Fruit fly (Drosophila melanogaster): ENCODE data around the gene Pgk.

Pgk gene

DNA sequence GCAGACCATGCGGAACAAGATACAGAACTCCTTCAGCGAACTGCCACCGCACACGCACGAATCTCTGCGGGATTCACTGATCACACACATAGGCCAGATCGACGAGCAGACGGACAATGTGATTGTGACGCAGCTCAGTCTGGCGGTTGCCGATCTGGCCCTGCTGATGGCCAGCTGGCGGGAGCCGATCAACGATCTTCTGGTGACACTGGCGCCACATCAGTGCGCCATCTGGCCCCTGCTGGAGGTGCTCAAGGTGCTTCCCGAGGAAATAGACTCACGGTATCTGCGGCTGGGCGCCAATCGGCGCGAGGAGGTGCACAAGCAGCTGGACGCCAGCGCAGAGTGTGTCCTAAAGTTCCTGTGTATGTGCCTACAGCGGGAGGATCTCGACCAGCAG, 7.4 kb upstream of the Pgk start:
- no peak for TF ChIP-seq EcR (GFP tag; optimal IDR thresholded peaks at IDR 0.05)
- no peak for TF ChIP-seq CG8478 (optimal IDR thresholded peaks at IDR 0.05)

dm6 chr2L:2759654-2760053, 6.8 kb upstream of the Pgk start, which contains the start of the genes HemK2, Snapin and Tnpo-SR:
Gene HemK2 (minus strand): TSS chr2L:2759677.
Gene Snapin (minus strand): TSS chr2L:2759677.
Gene Tnpo-SR (plus strand): TSS chr2L:2759924.
- TF ChIP-seq psq (optimal IDR thresholded peaks at IDR 0.05) (no peak), EcR (GFP tag; optimal IDR thresholded peaks at IDR 0.05) (no peak), Dll (optimal IDR thresholded peaks at IDR 0.05) (no peak), usp (GFP tag; optimal IDR thresholded peaks at IDR 0.05) (no peak), pan (optimal IDR thresholded peaks at IDR 0.05) (no peak), CG8478 (optimal IDR thresholded peaks at IDR 0.05) (no peak)

- TF ChIP-seq usp (GFP tag; optimal IDR thresholded peaks at IDR 0.05) (no peak), pan (optimal IDR thresholded peaks at IDR 0.05) (no peak), CG8478 (optimal IDR thresholded peaks at IDR 0.05) (no peak), psq (optimal IDR thresholded peaks at IDR 0.05) (no peak), EcR (GFP tag; optimal IDR thresholded peaks at IDR 0.05) (no peak), Dll (optimal IDR thresholded peaks at IDR 0.05) (no peak)
Measured at dm6 chr2L:2757930-2758556, 5.2 kb upstream of the Pgk start.

DNA sequence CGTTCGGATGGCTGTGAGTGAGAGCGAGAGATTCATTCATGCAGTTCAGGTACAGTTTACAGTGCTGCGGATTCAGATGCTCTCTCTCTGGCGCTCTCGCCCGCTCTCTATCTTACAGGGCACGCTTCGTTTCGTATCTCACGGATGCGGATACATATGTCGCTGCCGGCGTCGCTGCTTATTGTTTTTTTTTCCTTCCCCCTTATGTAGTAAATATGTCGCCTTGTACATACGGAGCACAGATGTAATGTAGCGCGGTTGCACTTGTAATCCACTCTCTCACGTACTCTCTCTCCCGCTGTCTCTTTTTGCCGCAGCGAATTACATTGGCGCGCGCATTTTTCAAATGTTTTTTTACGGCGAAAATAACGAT, 2.4 kb upstream of the Pgk start:
- no peak for TF ChIP-seq CG8478 (optimal IDR thresholded peaks at IDR 0.05)
- peak; percentile 97 for TF ChIP-seq Dll (optimal IDR thresholded peaks at IDR 0.05)
- TF ChIP-seq EcR (GFP tag; optimal IDR thresholded peaks at IDR 0.05), result no peak
- TF ChIP-seq pan (optimal IDR thresholded peaks at IDR 0.05), result no peak
- TF ChIP-seq psq (optimal IDR thresholded peaks at IDR 0.05), result no peak
- no peak for TF ChIP-seq usp (GFP tag; optimal IDR thresholded peaks at IDR 0.05)

- no peak for TF ChIP-seq EcR (GFP tag; optimal IDR thresholded peaks at IDR 0.05)
- TF ChIP-seq psq (optimal IDR thresholded peaks at IDR 0.05), result no peak
- TF ChIP-seq usp (GFP tag; optimal IDR thresholded peaks at IDR 0.05), result no peak
- no peak for TF ChIP-seq pan (optimal IDR thresholded peaks at IDR 0.05)
- TF ChIP-seq Dll (optimal IDR thresholded peaks at IDR 0.05), result no peak
- TF ChIP-seq CG8478 (optimal IDR thresholded peaks at IDR 0.05), result no peak
Measured at dm6 chr2L:2754437-2755322, 1.8 kb upstream of the Pgk start.

DNA sequence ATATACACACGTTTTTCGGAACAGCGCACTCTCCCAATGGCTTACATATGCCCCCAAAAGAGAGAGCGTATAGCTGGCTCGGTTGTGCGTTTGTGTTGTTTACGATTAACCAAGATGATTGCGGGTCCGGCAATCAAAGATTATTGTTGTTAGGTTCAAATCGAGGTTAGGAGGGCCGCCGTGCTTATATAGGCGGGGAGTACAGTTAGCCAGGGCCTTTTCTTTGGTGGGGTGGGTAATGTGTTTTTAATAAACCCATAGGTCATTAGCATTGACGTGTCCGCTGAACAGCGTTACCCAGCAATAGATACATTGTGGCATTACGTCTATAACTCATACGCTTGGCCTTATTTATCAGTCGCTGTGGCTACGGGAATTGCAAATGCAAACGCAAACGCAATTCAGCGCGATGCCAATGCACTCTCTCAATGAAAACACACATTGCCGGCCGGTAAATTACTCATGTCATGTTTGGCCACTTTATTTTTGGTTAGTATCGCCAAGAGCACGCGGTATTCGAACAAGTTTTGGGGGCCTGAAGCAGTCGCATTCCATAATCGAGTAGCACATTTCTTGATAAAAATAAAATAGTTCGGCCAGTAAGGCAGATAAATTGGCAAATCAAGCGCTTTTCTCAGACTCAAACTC, 1.0 kb upstream of the Pgk start:
- peak in 1 of 2 experiments; percentile 67 for TF ChIP-seq EcR (GFP tag; optimal IDR thresholded peaks at IDR 0.05)
- TF ChIP-seq pan (optimal IDR thresholded peaks at IDR 0.05), result no peak
- TF ChIP-seq psq (optimal IDR thresholded peaks at IDR 0.05), result no peak
- TF ChIP-seq CG8478 (optimal IDR thresholded peaks at IDR 0.05), result no peak
- TF ChIP-seq Dll (optimal IDR thresholded peaks at IDR 0.05), result no peak
- TF ChIP-seq usp (GFP tag; optimal IDR thresholded peaks at IDR 0.05), result no peak

- TF ChIP-seq Dll (optimal IDR thresholded peaks at IDR 0.05) (no peak), pan (optimal IDR thresholded peaks at IDR 0.05) (no peak), usp (GFP tag; optimal IDR thresholded peaks at IDR 0.05) (no peak), CG8478 (optimal IDR thresholded peaks at IDR 0.05) (no peak), EcR (GFP tag; optimal IDR thresholded peaks at IDR 0.05) (no peak), psq (optimal IDR thresholded peaks at IDR 0.05) (no peak)
Measured at dm6 chr2L:2751904-2752459, 886 bp downstream of the Pgk start, which contains the start of gene Bacc. Gene Bacc (plus strand): TSS chr2L:2752445.

DNA sequence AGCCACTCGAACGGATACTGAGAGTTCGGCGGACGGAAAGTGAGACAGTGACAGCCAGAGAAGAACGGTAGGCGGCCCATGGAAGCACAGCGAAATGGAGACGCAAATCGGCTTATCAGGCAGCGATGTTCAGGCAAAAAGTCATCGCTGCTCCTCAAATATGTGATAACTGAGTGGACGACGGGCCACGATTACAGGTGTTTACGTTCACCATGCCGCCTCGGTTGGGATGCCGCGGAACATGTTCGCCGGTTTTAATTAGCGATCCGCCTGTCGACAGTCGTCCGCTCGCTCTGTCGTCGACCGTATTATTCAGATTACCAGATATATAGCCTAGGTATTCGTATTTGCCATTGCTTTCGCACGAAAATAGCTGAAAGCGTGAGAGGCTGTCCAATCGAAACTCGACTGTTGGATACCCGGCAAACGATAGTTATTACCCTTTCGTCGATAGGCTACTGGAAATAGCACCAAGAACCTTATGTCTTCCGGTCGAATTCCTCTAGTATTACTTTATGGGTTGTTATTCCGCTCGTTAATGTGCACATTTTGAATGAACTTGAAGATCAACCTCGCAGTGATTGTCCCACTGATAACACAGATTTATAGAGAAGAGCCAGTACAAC, 1.7 kb downstream of the Pgk start:
- TF ChIP-seq usp (GFP tag; optimal IDR thresholded peaks at IDR 0.05), result no peak
- TF ChIP-seq pan (optimal IDR thresholded peaks at IDR 0.05), result no peak
- TF ChIP-seq EcR (GFP tag; optimal IDR thresholded peaks at IDR 0.05), result no peak
- TF ChIP-seq psq (optimal IDR thresholded peaks at IDR 0.05), result no peak
- peak; percentile 32 for TF ChIP-seq Dll (optimal IDR thresholded peaks at IDR 0.05)

DNA sequence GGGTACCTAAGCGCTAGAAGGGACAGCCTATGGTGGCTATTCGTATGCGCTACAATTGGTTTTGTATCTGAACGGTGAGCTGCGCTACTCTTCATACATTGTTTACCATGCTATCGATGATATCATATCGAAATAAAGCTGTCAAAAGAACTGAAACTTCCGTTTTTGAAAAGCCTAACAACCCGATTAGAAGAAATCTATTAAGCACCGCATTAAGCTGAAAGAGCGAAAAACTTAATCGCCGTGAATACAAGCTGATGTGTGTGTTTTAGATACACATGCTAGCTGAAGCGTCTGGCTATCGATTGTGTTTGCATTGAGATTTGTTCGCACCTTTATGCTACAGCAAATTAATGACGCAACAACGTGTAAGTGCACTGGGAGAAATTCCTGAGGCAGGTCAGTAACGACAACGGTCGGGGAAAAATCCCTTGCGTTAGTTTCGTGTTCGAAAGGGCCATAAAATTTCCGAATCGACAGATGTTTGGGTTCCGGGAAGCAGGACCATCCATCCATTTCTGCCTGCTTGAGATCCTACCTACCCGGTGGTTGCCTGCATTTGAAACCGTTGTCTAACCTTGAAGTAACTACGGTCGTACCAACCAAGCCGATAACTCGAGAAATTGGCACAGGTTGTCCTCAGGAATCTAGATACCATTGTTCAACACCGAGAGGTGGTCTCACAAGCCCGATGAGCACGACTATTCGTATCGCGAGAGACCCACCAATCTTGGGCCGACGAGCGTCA, 2.4 kb downstream of the Pgk start:
- no peak for TF ChIP-seq usp (GFP tag; optimal IDR thresholded peaks at IDR 0.05)
- no peak for TF ChIP-seq pan (optimal IDR thresholded peaks at IDR 0.05)
- no peak for TF ChIP-seq psq (optimal IDR thresholded peaks at IDR 0.05)
- no peak for TF ChIP-seq Dll (optimal IDR thresholded peaks at IDR 0.05)
- TF ChIP-seq CG8478 (optimal IDR thresholded peaks at IDR 0.05), result no peak
- TF ChIP-seq EcR (GFP tag; optimal IDR thresholded peaks at IDR 0.05), result no peak

- TF ChIP-seq pan (optimal IDR thresholded peaks at IDR 0.05) (no peak), psq (optimal IDR thresholded peaks at IDR 0.05) (no peak), CG8478 (optimal IDR thresholded peaks at IDR 0.05) (no peak), usp (GFP tag; optimal IDR thresholded peaks at IDR 0.05) (no peak), Dll (optimal IDR thresholded peaks at IDR 0.05) (peak; percentile 15)
Measured at dm6 chr2L:2749144-2749766, 3.6 kb downstream of the Pgk start.

All from whole organism.